Worm (Caenorhabditis elegans): Measurements from ENCODE around the gene T28F3.5.

T28F3.5 gene

ce11 chrIV:17278363-17278762 lies 16.2 kb upstream of the T28F3.5 start (continued):
- TF ChIP-seq fos-1 (tag; optimal IDR thresholded peaks at IDR 0.05) (peak; percentile 94), elt-2 (tag; optimal IDR thresholded peaks at IDR 0.05) (peak; percentile 76), unc-98 (GFP tag; IDR thresholded peaks at IDR 0.05) (peak; percentile 86), vab-15 (tag; optimal IDR thresholded peaks at IDR 0.05) (peak; percentile 94), F16B12.6 (tag; optimal IDR thresholded peaks at IDR 0.05) (peak; percentile 49), ceh-90 (tag; optimal IDR thresholded peaks at IDR 0.05) (peak; percentile 69), lin-14 (GFP tag; optimal IDR thresholded peaks at IDR 0.05) (peak; percentile 100), elt-3 (tag; optimal IDR thresholded peaks at IDR 0.05) (peak; percentile 31 to 96 (median 66)), ztf-4 (tag; optimal IDR thresholded peaks at IDR 0.05) (peak; percentile 95), nhr-90 (tag; optimal IDR thresholded peaks at IDR 0.05; ENCODE audit: poor library complexity) (peak; percentile 98), mep-1 (tag; optimal IDR thresholded peaks at IDR 0.05) (peak; percentile 95), nhr-77 (tag; optimal IDR thresholded peaks at IDR 0.05) (peak; percentile 98), lir-3 (tag; optimal IDR thresholded peaks at IDR 0.05; ENCODE audit: poor library complexity) (peak; percentile 80), skn-1 (tag; optimal IDR thresholded peaks at IDR 0.05) (peak; percentile 87), mab-9 (GFP tag; IDR thresholded peaks at IDR 0.05) (peak; percentile 94), efl-1 (optimal IDR thresholded peaks at IDR 0.05) (peak; percentile 86 to 89), efl-1 (GFP tag; optimal IDR thresholded peaks at IDR 0.05 in 1 of 2) (peak; percentile 72 to 98), aha-1 (tag; optimal IDR thresholded peaks at IDR 0.05) (peak; percentile 88), ceh-63 (GFP tag; optimal IDR thresholded peaks at IDR 0.05) (peak; percentile 82), lin-39 (tag; optimal IDR thresholded peaks at IDR 0.05) (peak; percentile 91), lin-13 (GFP tag; optimal IDR thresholded peaks at IDR 0.05) (peak; percentile 92), alr-1 (tag; optimal IDR thresholded peaks at IDR 0.05; ENCODE audit: borderline replicate concordance) (no peak), nhr-20 (tag; optimal IDR thresholded peaks at IDR 0.05) (peak; percentile 99), aly-2 (tag; optimal IDR thresholded peaks at IDR 0.05) (peak; percentile 92), ceh-82 (tag; optimal IDR thresholded peaks at IDR 0.05) (peak; percentile 94 to 97 (median 95)), efl-3 (GFP tag; optimal IDR thresholded peaks at IDR 0.05) (peak; percentile 69), egl-27 (tag; optimal IDR thresholded peaks at IDR 0.05) (peak; percentile 71 to 88), ama-1 (optimal IDR thresholded peaks at IDR 0.05) (peak; percentile 61), hpl-2 (GFP tag; optimal IDR thresholded peaks at IDR 0.05) (peak; percentile 94), fkh-10 (GFP tag; optimal IDR thresholded peaks at IDR 0.05) (peak; percentile 99), nhr-76 (tag; optimal IDR thresholded peaks at IDR 0.05) (peak; percentile 64), swsn-7 (tag; optimal IDR thresholded peaks at IDR 0.05) (peak; percentile 99), grh-1 (GFP tag; IDR thresholded peaks at IDR 0.05) (peak; percentile 95), lin-15B (tag; optimal IDR thresholded peaks at IDR 0.05) (peak; percentile 71), C34B4.2 (tag; optimal IDR thresholded peaks at IDR 0.05) (peak; percentile 68), nhr-85 (tag) (peak; percentile 99), nhr-19 (GFP tag; conservative IDR thresholded peaks at IDR 0.05) (peak; percentile 96), nhr-28 (tag; optimal IDR thresholded peaks at IDR 0.05) (peak; percentile 56), nhr-11 (tag; optimal IDR thresholded peaks at IDR 0.05) (peak; percentile 96), nhr-237 (tag; optimal IDR thresholded peaks at IDR 0.05) (peak; percentile 92), sptf-1 (tag; optimal IDR thresholded peaks at IDR 0.05) (no peak), ces-1 (GFP tag; optimal IDR thresholded peaks at IDR 0.05) (peak; percentile 33), C04F5.9 (tag; optimal IDR thresholded peaks at IDR 0.05) (peak; percentile 91), jun-1 (tag; optimal IDR thresholded peaks at IDR 0.05) (peak; percentile 96), sup-37 (GFP tag; optimal IDR thresholded peaks at IDR 0.05) (peak; percentile 97), isw-1 (GFP tag; IDR thresholded peaks at IDR 0.05) (peak; percentile 99), Y116A8C.19 (tag; optimal IDR thresholded peaks at IDR 0.05; ENCODE audit: borderline replicate concordance) (no peak), blmp-1 (tag; optimal IDR thresholded peaks at IDR 0.05) (peak; percentile 80), hlh-4 (tag; optimal IDR thresholded peaks at IDR 0.05) (peak; percentile 72), nhr-71 (tag; optimal IDR thresholded peaks at IDR 0.05) (peak; percentile 100), tlp-1 (tag; optimal IDR thresholded peaks at IDR 0.05) (no peak), fkh-4 (tag; optimal IDR thresholded peaks at IDR 0.05; ENCODE audit: borderline replicate concordance) (peak; percentile 86), ceh-88 (GFP tag; IDR thresholded peaks at IDR 0.05) (peak; percentile 98), lin-35 (GFP tag; optimal IDR thresholded peaks at IDR 0.05) (peak; percentile 83 to 90)
